Worm (Caenorhabditis elegans) whole organism, L4 larva: Measurements from ENCODE around the gene F40F8.4.

Source experiments
- D1046.2 ChIP-seq: fragments of 200-800 bp; sonication (Bioruptor generic); IDR thresholded peaks from 2 replicates; pipeline ENCODE4 v1.3.6; 2022; ENCODE audit warnings: missing genetic modification characterization, missing compliant biosample characterization
- F37D6.2 ChIP-seq: sonication (generic microtip); optimal IDR thresholded peaks from 2 replicates; lab custom pipeline; 2016; ENCODE audit warnings: mild to moderate bottlenecking, missing genetic modification characterization, missing compliant biosample characterization
- T20F7.1 ChIP-seq: fragments of 200-800 bp; sonication (Bioruptor generic); optimal IDR thresholded peaks from 2 replicates; lab custom pipeline; 2018; ENCODE audit warnings: mild to moderate bottlenecking, missing genetic modification characterization, missing compliant biosample characterization
- T26A8.4 ChIP-seq: fragments of 200-800 bp; sonication (Bioruptor generic); IDR thresholded peaks from 2 replicates; pipeline ENCODE4 v1.3.6; 2022; ENCODE audit warnings: missing genetic modification characterization, missing compliant biosample characterization
- Y48G9A.11 ChIP-seq: fragments of 200-800 bp; sonication (Bioruptor generic); IDR thresholded peaks from 2 replicates; pipeline ENCODE4 v1.3.6; 2022; ENCODE audit warnings: missing genetic modification reagents, missing genetic modification characterization, missing compliant biosample characterization
- ZK546.5 ChIP-seq, 2 experiments: sonication (generic microtip); optimal IDR thresholded peaks; 2 replicates each; lab custom pipeline; 2017; ENCODE audit warnings: missing biosample characterization in 2 of 2, missing genetic modification characterization in 2 of 2
- aha-1 ChIP-seq: fragments of 150-350 bp; peaks from one replicate; lab custom pipeline; 2014; ENCODE audit warnings: missing biosample characterization, missing genetic modification characterization
- ama-1 ChIP-seq: fragments of 150-350 bp; optimal IDR thresholded peaks from 2 replicates; lab custom pipeline; 2014; ENCODE audit warnings: inconsistent platforms, mixed read lengths
- ceh-20 ChIP-seq: fragments of 200-800 bp; sonication (Bioruptor generic); IDR thresholded peaks from 2 replicates; pipeline ENCODE4 v1.3.6; 2022; ENCODE audit warnings: missing genetic modification reagents, missing genetic modification characterization, missing compliant biosample characterization
- ceh-82 ChIP-seq: sonication (generic microtip); optimal IDR thresholded peaks from 2 replicates; lab custom pipeline; 2017; ENCODE audit warnings: missing biosample characterization, missing genetic modification characterization
- ces-1 ChIP-seq: fragments of 150-350 bp; sonication (generic microtip); optimal IDR thresholded peaks from 4 replicates; lab custom pipeline; 2014; ENCODE audit warnings: missing biosample characterization, missing genetic modification reagents, missing genetic modification characterization
- cey-2 ChIP-seq: sonication (generic microtip); optimal IDR thresholded peaks from 3 replicates; lab custom pipeline; 2017; ENCODE audit warnings: missing genetic modification characterization, mild to moderate bottlenecking, missing compliant biosample characterization, antibody characterized with exemption, borderline replicate concordance; ENCODE audit not compliant: insufficient read depth
- daf-16 ChIP-seq, 3 experiments: sonication (generic microtip); optimal IDR thresholded peaks; 2 replicates each; lab custom pipeline; 2016 to 2017; ENCODE audit warnings: missing genetic modification characterization in 3 of 3, missing genetic modification reagents in 3 of 3, mild to moderate bottlenecking in 2 of 3, missing compliant biosample characterization in 2 of 3, missing biosample characterization in 1 of 3, moderate library complexity in 1 of 3
- dmd-6 ChIP-seq: fragments of 200-800 bp; sonication (Bioruptor generic); IDR thresholded peaks from 2 replicates; pipeline ENCODE4 v1.3.6; 2022; ENCODE audit warnings: missing genetic modification reagents, missing genetic modification characterization, missing compliant biosample characterization
- dpl-1 ChIP-seq: fragments of 150-350 bp; optimal IDR thresholded peaks from 2 replicates; lab custom pipeline; 2014; ENCODE audit warnings: missing biosample characterization, missing genetic modification reagents, missing genetic modification characterization
- duxl-1 ChIP-seq: sonication (generic microtip); optimal IDR thresholded peaks from 2 replicates; lab custom pipeline; 2016; ENCODE audit warnings: mild to moderate bottlenecking, missing genetic modification characterization, moderate library complexity, missing compliant biosample characterization; ENCODE audit not compliant: poor library complexity
- dve-1 ChIP-seq: sonication (generic microtip); optimal IDR thresholded peaks from 2 replicates; lab custom pipeline; 2017; ENCODE audit warnings: antibody characterized with exemption, mild to moderate bottlenecking, missing genetic modification characterization, missing compliant biosample characterization; ENCODE audit not compliant: insufficient read depth
- egl-27 ChIP-seq: sonication (generic microtip); optimal IDR thresholded peaks from 3 replicates; lab custom pipeline; 2017; ENCODE audit warnings: missing biosample characterization, missing genetic modification reagents, missing genetic modification characterization
- fkh-10 ChIP-seq: fragments of 150-350 bp; optimal IDR thresholded peaks from 2 replicates; lab custom pipeline; 2014; ENCODE audit warnings: missing biosample characterization, missing genetic modification reagents, missing genetic modification characterization
- hif-1 ChIP-seq, 2 experiments: sonication (generic microtip); optimal IDR thresholded peaks; 2 replicates each; lab custom pipeline; 2016 to 2017; ENCODE audit warnings: missing compliant biosample characterization in 2 of 2, missing genetic modification characterization in 2 of 2, missing genetic modification reagents in 2 of 2, missing genotype in 2 of 2, mild to moderate bottlenecking in 1 of 2
- hlh-11 ChIP-seq: fragments of 200-800 bp; sonication (Bioruptor generic); optimal IDR thresholded peaks from 2 replicates; lab custom pipeline; 2018; ENCODE audit warnings: mild to moderate bottlenecking, missing genetic modification characterization, missing compliant biosample characterization
- hlh-30 ChIP-seq: sonication (generic microtip); optimal IDR thresholded peaks from 2 replicates; lab custom pipeline; 2017; ENCODE audit warnings: antibody characterized with exemption, mild to moderate bottlenecking, missing genetic modification characterization, missing compliant biosample characterization; ENCODE audit not compliant: insufficient read depth
- hmg-1.1 ChIP-seq: fragments of 200-800 bp; sonication (Bioruptor generic); IDR thresholded peaks from 2 replicates; pipeline ENCODE4 v1.3.6; 2022; ENCODE audit warnings: missing genetic modification reagents, missing genetic modification characterization, missing compliant biosample characterization
- lim-7 ChIP-seq: fragments of 200-800 bp; sonication (Bioruptor generic); IDR thresholded peaks from 2 replicates; pipeline ENCODE4 v1.3.6; 2022; ENCODE audit warnings: missing genetic modification characterization, missing compliant biosample characterization
- lin-13 ChIP-seq: fragments of 150-350 bp; optimal IDR thresholded peaks from 2 replicates; lab custom pipeline; 2014; ENCODE audit warnings: missing biosample characterization, missing genetic modification reagents, missing genetic modification characterization
- lin-15B ChIP-seq: fragments of 150-350 bp; sonication (generic microtip); optimal IDR thresholded peaks from 3 replicates; lab custom pipeline; 2014; ENCODE audit warnings: missing biosample characterization, missing genetic modification characterization
- lin-38 ChIP-seq: fragments of 200-800 bp; sonication (Bioruptor generic); IDR thresholded peaks from 2 replicates; pipeline ENCODE4 v1.3.6; 2022; ENCODE audit warnings: missing genetic modification reagents, missing genetic modification characterization, missing compliant biosample characterization
- lin-39 ChIP-seq: fragments of 150-350 bp; optimal IDR thresholded peaks from 2 replicates; lab custom pipeline; 2014; ENCODE audit warnings: missing biosample characterization, missing genetic modification reagents, missing genetic modification characterization
- lsy-2 ChIP-seq, 2 experiments: fragments of 150-350 bp in 1 of 2; sonication (generic microtip) in 1 of 2; optimal IDR thresholded peaks; 2 replicates each; lab custom pipeline; 2014 to 2017; ENCODE audit warnings: missing biosample characterization in 2 of 2, missing genetic modification characterization in 2 of 2
- mdl-1 ChIP-seq, 2 experiments: fragments of 150-350 bp in 1 of 2; sonication (generic microtip) in 1 of 2; optimal IDR thresholded peaks; 2 replicates each; lab custom pipeline; 2014 to 2017; ENCODE audit warnings: missing biosample characterization in 2 of 2, missing genetic modification characterization in 2 of 2
- mep-1 ChIP-seq: fragments of 150-350 bp; sonication (generic microtip); optimal IDR thresholded peaks from 3 replicates; lab custom pipeline; 2014; ENCODE audit warnings: missing biosample characterization, missing genetic modification characterization
- mes-2 ChIP-seq: sonication (generic microtip); optimal IDR thresholded peaks from 2 replicates; lab custom pipeline; 2016; ENCODE audit warnings: missing genotype, mild to moderate bottlenecking, missing genetic modification characterization, missing compliant biosample characterization; ENCODE audit not compliant: poor library complexity, severe bottlenecking
- mxl-3 ChIP-seq: fragments of 200-800 bp; sonication (Bioruptor generic); optimal IDR thresholded peaks from 2 replicates; lab custom pipeline; 2018; ENCODE audit warnings: mild to moderate bottlenecking, missing genetic modification characterization, missing compliant biosample characterization
- nhr-102 ChIP-seq: sonication (generic microtip); optimal IDR thresholded peaks from 2 replicates; lab custom pipeline; 2016; ENCODE audit warnings: mild to moderate bottlenecking, missing genetic modification characterization, moderate library complexity, missing compliant biosample characterization
- nhr-11 ChIP-seq: fragments of 150-350 bp; optimal IDR thresholded peaks from 2 replicates; lab custom pipeline; 2014; ENCODE audit warnings: missing biosample characterization, missing genetic modification characterization
- nhr-25 ChIP-seq: sonication (generic microtip); optimal IDR thresholded peaks from 2 replicates; lab custom pipeline; 2017; ENCODE audit warnings: missing genetic modification characterization, mild to moderate bottlenecking, missing compliant biosample characterization, antibody characterized with exemption, moderate library complexity, borderline replicate concordance; ENCODE audit not compliant: insufficient read depth
- nhr-28 ChIP-seq: fragments of 150-350 bp; optimal IDR thresholded peaks from 2 replicates; lab custom pipeline; 2014; ENCODE audit warnings: missing biosample characterization, missing genetic modification characterization
- nhr-6 ChIP-seq: fragments of 150-350 bp; optimal IDR thresholded peaks from 2 replicates; lab custom pipeline; 2014; ENCODE audit warnings: missing biosample characterization, missing genetic modification characterization
- nhr-77 ChIP-seq: fragments of 150-350 bp; optimal IDR thresholded peaks from 2 replicates; lab custom pipeline; 2014; ENCODE audit warnings: missing biosample characterization, missing genetic modification characterization
- pha-4 ChIP-seq, 2 experiments: fragments of 150-350 bp in 1 of 2; fragments of 200-800 bp in 1 of 2; sonication (Bioruptor generic) in 1 of 2; IDR thresholded peaks in 1 of 2; optimal IDR thresholded peaks in 1 of 2; 2 replicates each; pipeline versions ENCODE4 v1.3.6 to Lab custom; 2014 to 2022; ENCODE audit warnings: missing genetic modification characterization in 2 of 2, missing genetic modification reagents in 2 of 2, missing biosample characterization in 1 of 2, missing compliant biosample characterization in 1 of 2
- rbr-2 ChIP-seq: sonication (generic microtip); optimal IDR thresholded peaks from 2 replicates; lab custom pipeline; 2016; ENCODE audit warnings: missing genotype, missing genetic modification characterization, missing compliant biosample characterization
- spr-1 ChIP-seq: sonication (generic microtip); optimal IDR thresholded peaks from 2 replicates; lab custom pipeline; 2016; ENCODE audit warnings: mild to moderate bottlenecking, missing genetic modification characterization, missing compliant biosample characterization
- tag-97 ChIP-seq: fragments of 200-800 bp; sonication (Bioruptor generic); IDR thresholded peaks from 2 replicates; pipeline ENCODE4 v1.3.6; 2022; ENCODE audit warnings: missing genetic modification characterization, missing compliant biosample characterization
- unc-130 ChIP-seq: sonication (generic microtip); optimal IDR thresholded peaks from 2 replicates; lab custom pipeline; 2016; ENCODE audit warnings: missing genetic modification reagents, missing genetic modification characterization, missing compliant biosample characterization
- unc-62 ChIP-seq, 3 experiments: fragments of 150-350 bp in 1 of 3; sonication (generic microtip); optimal IDR thresholded peaks in 2 of 3; peaks in 1 of 3; 1 replicate in 1 of 3; 2 replicates in 2 of 3; lab custom pipeline; 2014 to 2017; ENCODE audit warnings: missing biosample characterization in 3 of 3, missing genetic modification characterization in 3 of 3, missing genetic modification reagents in 3 of 3, missing genotype in 1 of 3
- zag-1 ChIP-seq: fragments of 150-350 bp; optimal IDR thresholded peaks from 2 replicates; lab custom pipeline; 2014; ENCODE audit warnings: missing biosample characterization, missing genetic modification characterization
- zfp-2 ChIP-seq: sonication (generic microtip); optimal IDR thresholded peaks from 2 replicates; lab custom pipeline; 2016; ENCODE audit warnings: mild to moderate bottlenecking, missing genetic modification characterization, missing compliant biosample characterization

Gene F40F8.4

ce11 chrII:11097154-11097887 is 42.7 kb downstream of the F40F8.4 start, which contains the start of the genes rpl-36.A and nuo-1:
TSS of gene rpl-36.A (minus strand) at chrII:11097204.
TSS of gene nuo-1 (plus strand) at chrII:11097837.
- TF ChIP-seq zfp-2 (tag; lab: Kevin White, UChicago) (no peak), hlh-11 (tag; lab: Kevin White, UChicago) (peak; percentile 80), mdl-1 (tag; optimal IDR thresholded peaks at IDR 0.05; lab: Kevin White, UChicago) (peak in 1 of 2 experiments; percentile 27), daf-16 (GFP tag; optimal IDR thresholded peaks at IDR 0.05; lab: Kevin White, UChicago) (no peak), daf-16 (tag; optimal IDR thresholded peaks at IDR 0.05; lab: Kevin White, UChicago) (peak; percentile 41), lsy-2 (tag; optimal IDR thresholded peaks at IDR 0.05; lab: Kevin White, UChicago) (peak; percentile 91 to 99), pha-4 (GFP tag; IDR thresholded peaks at IDR 0.05; lab: Robert Waterston, UW) (no peak), pha-4 (tag; optimal IDR thresholded peaks at IDR 0.05; lab: Kevin White, UChicago) (peak; percentile 12), nhr-77 (tag; lab: Kevin White, UChicago) (peak; percentile 86), dpl-1 (peak; percentile 83), fkh-10 (GFP tag; lab: Kevin White, UChicago) (peak; percentile 1), rbr-2 (tag; lab: Kevin White, UChicago) (peak; percentile 57), F37D6.2 (peak; percentile 27), lin-13 (GFP tag; lab: Kevin White, UChicago) (peak; percentile 54), tag-97 (GFP tag; lab: Robert Waterston, UW) (no peak), lim-7 (GFP tag; lab: Robert Waterston, UW) (no peak), duxl-1 (tag; lab: Kevin White, UChicago) (peak; percentile 33), nhr-11 (tag; lab: Kevin White, UChicago) (peak; percentile 67), nhr-28 (peak; percentile 48), hmg-1.1 (peak; percentile 72), aha-1 (peak; percentile 58), mep-1 (tag; lab: Kevin White, UChicago) (peak; percentile 85), zag-1 (tag; lab: Kevin White, UChicago) (no peak), mes-2 (tag; lab: Kevin White, UChicago) (peak; percentile 86), mxl-3 (GFP tag; lab: Kevin White, UChicago) (peak; percentile 36), unc-130 (peak; percentile 50), T20F7.1 (GFP tag; lab: Kevin White, UChicago) (peak; percentile 96), egl-27 (tag; lab: Kevin White, UChicago) (no peak), ces-1 (no peak), lin-38 (GFP tag; lab: Robert Waterston, UW) (peak; percentile 78), ceh-20 (GFP tag; lab: Robert Waterston, UW) (peak; percentile 43; the same call in 1 of the 2 replicates), ama-1 (lab: Kevin White, UChicago) (peak; percentile 56), cey-2 (tag; lab: Kevin White, UChicago) (no peak), unc-62 (GFP tag; optimal IDR thresholded peaks at IDR 0.05 in 1 of 2; lab: Kevin White, UChicago) (peak in 1 of 2 experiments; percentile 50), unc-62 (tag; optimal IDR thresholded peaks at IDR 0.05; lab: Kevin White, UChicago) (no peak), D1046.2 (GFP tag; lab: Robert Waterston, UW) (peak; percentile 98), nhr-6 (tag; lab: Kevin White, UChicago) (peak; percentile 81), ZK546.5 (tag; optimal IDR thresholded peaks at IDR 0.05; lab: Kevin White, UChicago) (peak in 1 of 2 experiments; percentile 6), spr-1 (tag; lab: Kevin White, UChicago) (peak; percentile 20), lin-15B (tag; lab: Kevin White, UChicago) (no peak), hlh-30 (peak; percentile 76), hif-1 (tag; optimal IDR thresholded peaks at IDR 0.05; lab: Kevin White, UChicago) (peak in 1 of 2 experiments; percentile 74), nhr-102 (tag; lab: Kevin White, UChicago) (peak; percentile 22), Y48G9A.11 (GFP tag; lab: Robert Waterston, UW) (peak; percentile 83), dmd-6 (peak; percentile 49), dve-1 (peak; percentile 71), T26A8.4 (GFP tag; lab: Robert Waterston, UW) (no peak), lin-39 (tag; lab: Kevin White, UChicago) (no peak), nhr-25 (tag; lab: Kevin White, UChicago) (peak; percentile 9), ceh-82 (tag; lab: Kevin White, UChicago) (no peak)
- TF ChIP-seq, all 104 proteins: peak for 36
